Fruit fly (Drosophila melanogaster) whole organism, pupa: ENCODE results near the gene Hsp23.
A peak's percentile ranks its signal among the peaks of the same experiment; 100 is the strongest.

Experiments
- CG10348 ChIP-seq: fragments of 200-800 bp; sonication (Bioruptor generic); IDR thresholded peaks from 2 replicates; pipeline ENCODE4 v1.3.6; 2022; ENCODE audit warnings: missing biosample characterization, missing genetic modification characterization
- CG12605 ChIP-seq: fragments of 200-800 bp; sonication (Bioruptor generic); IDR thresholded peaks from 2 replicates; pipeline ENCODE4 v1.3.6; 2022; ENCODE audit warnings: missing biosample characterization, missing genetic modification characterization
- CG13204 ChIP-seq: fragments of 200-800 bp; sonication (Bioruptor generic); optimal IDR thresholded peaks from 2 replicates; lab custom pipeline; 2018; ENCODE audit warnings: missing biosample characterization, mild to moderate bottlenecking, missing genetic modification characterization, moderate library complexity
- CG14655 ChIP-seq: fragments of 200-800 bp; sonication (Bioruptor generic); optimal IDR thresholded peaks from 3 replicates; lab custom pipeline; 2017; ENCODE audit warnings: mild to moderate bottlenecking, missing biosample characterization, missing genetic modification reagents, missing genetic modification characterization
- CG15710 ChIP-seq: fragments of 200-800 bp; sonication (Bioruptor generic); optimal IDR thresholded peaks from 2 replicates; lab custom pipeline; 2018; ENCODE audit warnings: missing biosample characterization, mild to moderate bottlenecking, missing genetic modification characterization, moderate library complexity
- CG17806 ChIP-seq: fragments of 200-800 bp; sonication (Bioruptor generic); optimal IDR thresholded peaks from 2 replicates; lab custom pipeline; 2018; ENCODE audit warnings: missing biosample characterization, mild to moderate bottlenecking, missing genetic modification characterization, moderate library complexity
- CG32121 ChIP-seq: fragments of 200-800 bp; sonication (Bioruptor generic); IDR thresholded peaks from 2 replicates; pipeline ENCODE4 v1.3.6; 2022; ENCODE audit warnings: missing biosample characterization, missing genetic modification characterization
- CG34367 ChIP-seq: fragments of 200-800 bp; sonication (Bioruptor generic); optimal IDR thresholded peaks from 2 replicates; lab custom pipeline; 2018; ENCODE audit warnings: missing biosample characterization, mild to moderate bottlenecking, missing genetic modification characterization
- CG4496 ChIP-seq: fragments of 200-800 bp; sonication (Bioruptor generic); IDR thresholded peaks from 3 replicates; pipeline ENCODE4 v1.3.6; 2022; ENCODE audit warnings: missing biosample characterization, missing genetic modification characterization
- CG8159 ChIP-seq: fragments of 200-800 bp; sonication (Bioruptor generic); optimal IDR thresholded peaks from 3 replicates; lab custom pipeline; 2018; ENCODE audit warnings: missing biosample characterization, mild to moderate bottlenecking, missing genetic modification characterization, moderate library complexity
- CG8301 ChIP-seq: fragments of 200-800 bp; sonication (Bioruptor generic); optimal IDR thresholded peaks from 2 replicates; lab custom pipeline; 2018; ENCODE audit warnings: missing biosample characterization, mild to moderate bottlenecking, missing genetic modification characterization
- CG9948 ChIP-seq: fragments of 200-800 bp; sonication (Bioruptor generic); optimal IDR thresholded peaks from 2 replicates; lab custom pipeline; 2018; ENCODE audit warnings: missing biosample characterization, mild to moderate bottlenecking, missing genetic modification characterization, moderate library complexity
- D1 ChIP-seq: fragments of 200-800 bp; sonication (Bioruptor generic); optimal IDR thresholded peaks from 2 replicates; lab custom pipeline; 2018; ENCODE audit warnings: missing biosample characterization, mild to moderate bottlenecking, missing genetic modification characterization, moderate library complexity
- EcR ChIP-seq: fragments of 200-800 bp; sonication (Bioruptor generic); optimal IDR thresholded peaks from 3 replicates; lab custom pipeline; 2019; ENCODE audit warnings: missing biosample characterization, missing genetic modification characterization, mild to moderate bottlenecking, moderate library complexity, missing genetic modification reagents
- Ets98B ChIP-seq: fragments of 200-800 bp; sonication (Bioruptor generic); IDR thresholded peaks from 2 replicates; pipeline ENCODE4 v1.3.6; 2022; ENCODE audit warnings: missing biosample characterization, missing genetic modification characterization
- Pif1A ChIP-seq: fragments of 200-800 bp; sonication (Bioruptor generic); optimal IDR thresholded peaks from 3 replicates; lab custom pipeline; 2016; ENCODE audit warnings: missing biosample characterization, missing genetic modification characterization
- Pif1B ChIP-seq: fragments of 200-800 bp; sonication (Bioruptor generic); optimal IDR thresholded peaks from 3 replicates; lab custom pipeline; 2016; ENCODE audit warnings: missing biosample characterization, missing genetic modification characterization
- Snoo ChIP-seq: fragments of 200-800 bp; sonication (Bioruptor generic); optimal IDR thresholded peaks from 3 replicates; lab custom pipeline; 2017; ENCODE audit warnings: missing biosample characterization, mild to moderate bottlenecking, missing genetic modification characterization, inconsistent platforms
- fd96Ca ChIP-seq: fragments of 200-800 bp; sonication (Bioruptor generic); IDR thresholded peaks from 3 replicates; pipeline ENCODE4 v1.3.6; 2022; ENCODE audit warnings: missing biosample characterization, missing genetic modification characterization
- gl ChIP-seq: fragments of 200-800 bp; sonication (Bioruptor generic); optimal IDR thresholded peaks from 2 replicates; lab custom pipeline; 2018; ENCODE audit warnings: missing biosample characterization, mild to moderate bottlenecking, missing genetic modification characterization
- rn ChIP-seq: fragments of 200-800 bp; sonication (Bioruptor generic); IDR thresholded peaks from 2 replicates; pipeline ENCODE4 v1.3.6; 2022; ENCODE audit warnings: missing biosample characterization, missing genetic modification characterization

The Hsp23 gene

dm6 chr3L:9372278-9372975 is 9.3 kb upstream of the Hsp23 start, which contains the start of the genes Hsp67Bc, CG4456 and Hsp22:
Gene Hsp67Bc, minus strand, starts transcription at chr3L:9372497.
Gene CG4456, plus strand, starts transcription at chr3L:9372722.
Gene Hsp22, plus strand, starts transcription at chr3L:9372931.
- TF ChIP-seq CG4496 (GFP tag; lab: Robert Waterston, UW): peak; percentile 59; the same call in 1 of the 3 replicates
- TF ChIP-seq EcR (GFP tag; lab: Kevin White, UChicago): peak; percentile 91
- TF ChIP-seq CG14655 (GFP tag; lab: Kevin White, UChicago): no peak
- peak; percentile 27 for TF ChIP-seq Pif1B
- TF ChIP-seq CG9948 (tag; lab: Kevin White, UChicago): no peak
- no peak for TF ChIP-seq CG34367 (tag; lab: Kevin White, UChicago)
- TF ChIP-seq, all 21 proteins: peak for 3

dm6 chr3L:9373374-9374004 is 8.2 kb upstream of the Hsp23 start:
- TF ChIP-seq CG17806: peak; percentile 74
- peak; percentile 70 for TF ChIP-seq CG15710
- peak; percentile 44 for TF ChIP-seq CG34367 (tag; lab: Kevin White, UChicago)
- TF ChIP-seq fd96Ca (GFP tag; lab: Robert Waterston, UW): peak; percentile 82
- no peak for TF ChIP-seq CG13204
- peak; percentile 67 for TF ChIP-seq Snoo
- TF ChIP-seq CG14655 (GFP tag; lab: Kevin White, UChicago): peak; percentile 84
- peak; percentile 73 for TF ChIP-seq Pif1B
- peak; percentile 67 for TF ChIP-seq CG9948 (tag; lab: Kevin White, UChicago)
- peak; percentile 93 for TF ChIP-seq CG4496 (GFP tag; lab: Robert Waterston, UW)
- peak; percentile 6; the same call in 1 of the 2 replicates for TF ChIP-seq CG10348
- peak; percentile 81 for TF ChIP-seq CG12605 (GFP tag; lab: Robert Waterston, UW)
- peak; percentile 73 for TF ChIP-seq CG8159 (tag; lab: Kevin White, UChicago)
- peak; percentile 88 for TF ChIP-seq Ets98B (GFP tag; lab: Robert Waterston, UW)
- peak; percentile 19 for TF ChIP-seq gl (tag; lab: Kevin White, UChicago)
- no peak for TF ChIP-seq D1
- peak; percentile 70 for TF ChIP-seq CG8301 (tag; lab: Kevin White, UChicago)
- TF ChIP-seq EcR (GFP tag; lab: Kevin White, UChicago): peak; percentile 90
- TF ChIP-seq CG32121 (GFP tag; lab: Robert Waterston, UW): peak; percentile 89
- TF ChIP-seq rn (GFP tag; lab: Robert Waterston, UW): peak; percentile 64
- TF ChIP-seq Pif1A (GFP tag; lab: Kevin White, UChicago): peak; percentile 16

dm6 chr3L:9375130-9375529 is 6.6 kb upstream of the Hsp23 start, which contains the start of gene CG4461:
Gene CG4461, plus strand, starts transcription at chr3L:9375430.
- TF ChIP-seq CG9948 (tag; lab: Kevin White, UChicago) (no peak), CG32121 (GFP tag; lab: Robert Waterston, UW) (no peak), CG15710 (no peak), Snoo (no peak), Pif1B (no peak), Pif1A (GFP tag; lab: Kevin White, UChicago) (no peak), gl (tag; lab: Kevin White, UChicago) (no peak), CG8159 (tag; lab: Kevin White, UChicago) (no peak), CG34367 (tag; lab: Kevin White, UChicago) (no peak), CG14655 (GFP tag; lab: Kevin White, UChicago) (no peak)

- TF ChIP-seq fd96Ca (GFP tag; lab: Robert Waterston, UW): no peak
- no peak for TF ChIP-seq Ets98B (GFP tag; lab: Robert Waterston, UW)
- no peak for TF ChIP-seq gl (tag; lab: Kevin White, UChicago)
- no peak for TF ChIP-seq EcR (GFP tag; lab: Kevin White, UChicago)
- no peak for TF ChIP-seq CG14655 (GFP tag; lab: Kevin White, UChicago)
- no peak for TF ChIP-seq Snoo
- TF ChIP-seq Pif1A (GFP tag; lab: Kevin White, UChicago): no peak
- TF ChIP-seq rn (GFP tag; lab: Robert Waterston, UW): no peak
- TF ChIP-seq CG10348: no peak
- no peak for TF ChIP-seq Pif1B
- no peak for TF ChIP-seq CG13204
- TF ChIP-seq CG4496 (GFP tag; lab: Robert Waterston, UW): no peak
- no peak for TF ChIP-seq CG12605 (GFP tag; lab: Robert Waterston, UW)
- TF ChIP-seq CG32121 (GFP tag; lab: Robert Waterston, UW): no peak
- no peak for TF ChIP-seq D1
- TF ChIP-seq CG9948 (tag; lab: Kevin White, UChicago): no peak
- no peak for TF ChIP-seq CG8301 (tag; lab: Kevin White, UChicago)
- no peak for TF ChIP-seq CG15710
- no peak for TF ChIP-seq CG34367 (tag; lab: Kevin White, UChicago)
Measured at dm6 chr3L:9376573-9376972, 5.1 kb upstream of the Hsp23 start.

dm6 chr3L:9377198-9378035 is 4.3 kb upstream of the Hsp23 start, which contains the start of gene Hsp26:
Gene Hsp26, minus strand, starts transcription at chr3L:9377427.
- TF ChIP-seq Snoo: peak; percentile 88
- TF ChIP-seq gl (tag; lab: Kevin White, UChicago): peak; percentile 85
- TF ChIP-seq rn (GFP tag; lab: Robert Waterston, UW): peak; percentile 78
- TF ChIP-seq CG17806: peak; percentile 89
- TF ChIP-seq Ets98B (GFP tag; lab: Robert Waterston, UW): peak; percentile 95
- no peak for TF ChIP-seq CG13204
- TF ChIP-seq CG8301 (tag; lab: Kevin White, UChicago): peak; percentile 89
- peak; percentile 88 for TF ChIP-seq CG8159 (tag; lab: Kevin White, UChicago)
- TF ChIP-seq CG15710: peak; percentile 79
- peak; percentile 95 for TF ChIP-seq CG32121 (GFP tag; lab: Robert Waterston, UW)
- peak; percentile 70 for TF ChIP-seq fd96Ca (GFP tag; lab: Robert Waterston, UW)
- peak; percentile 95 for TF ChIP-seq Pif1A (GFP tag; lab: Kevin White, UChicago)
- peak; percentile 87 for TF ChIP-seq CG9948 (tag; lab: Kevin White, UChicago)
- TF ChIP-seq CG4496 (GFP tag; lab: Robert Waterston, UW): peak; percentile 95
- peak; percentile 97 for TF ChIP-seq EcR (GFP tag; lab: Kevin White, UChicago)
- TF ChIP-seq D1: no peak
- peak; percentile 90 for TF ChIP-seq CG14655 (GFP tag; lab: Kevin White, UChicago)
- TF ChIP-seq CG12605 (GFP tag; lab: Robert Waterston, UW): peak; percentile 93
- TF ChIP-seq CG10348: 0 out of 2 replicates have a peak, but pooled peaks have one; percentile 34
- TF ChIP-seq CG34367 (tag; lab: Kevin White, UChicago): peak; percentile 85
- peak; percentile 93 for TF ChIP-seq Pif1B
